Worm (Caenorhabditis elegans) whole organism, L4 larva: ENCODE data around the gene ceh-93.

Experiments used
- D1046.2 ChIP-seq: fragments of 200-800 bp; sonication (Bioruptor generic); IDR thresholded peaks from 2 replicates; pipeline ENCODE4 v1.3.6; 2022; ENCODE audit warnings: missing genetic modification characterization, missing compliant biosample characterization
- F10B5.3 ChIP-seq: sonication (generic microtip); optimal IDR thresholded peaks from 2 replicates; lab custom pipeline; 2016; ENCODE audit warnings: mild to moderate bottlenecking, missing genetic modification characterization, missing compliant biosample characterization
- F37D6.2 ChIP-seq: sonication (generic microtip); optimal IDR thresholded peaks from 2 replicates; lab custom pipeline; 2016; ENCODE audit warnings: mild to moderate bottlenecking, missing genetic modification characterization, missing compliant biosample characterization
- F44E2.7 ChIP-seq: fragments of 200-800 bp; sonication (Bioruptor generic); IDR thresholded peaks from 2 replicates; pipeline ENCODE4 v2.1.2; 2022; ENCODE audit warnings: missing genetic modification characterization, missing compliant biosample characterization
- F49E8.2 ChIP-seq: sonication (generic microtip); optimal IDR thresholded peaks from 2 replicates; lab custom pipeline; 2016; ENCODE audit warnings: missing compliant biosample characterization, mild to moderate bottlenecking, missing genetic modification characterization, borderline replicate concordance
- T20F7.1 ChIP-seq: fragments of 200-800 bp; sonication (Bioruptor generic); optimal IDR thresholded peaks from 2 replicates; lab custom pipeline; 2018; ENCODE audit warnings: mild to moderate bottlenecking, missing genetic modification characterization, missing compliant biosample characterization
- T26A8.4 ChIP-seq: fragments of 200-800 bp; sonication (Bioruptor generic); IDR thresholded peaks from 2 replicates; pipeline ENCODE4 v1.3.6; 2022; ENCODE audit warnings: missing genetic modification characterization, missing compliant biosample characterization
- Y105C5A.15 ChIP-seq: fragments of 200-800 bp; sonication (Bioruptor generic); IDR thresholded peaks from 2 replicates; pipeline ENCODE4 v1.3.6; 2022; ENCODE audit warnings: missing genetic modification characterization, missing compliant biosample characterization
- Y5F2A.4 ChIP-seq: fragments of 200-800 bp; sonication (Bioruptor generic); optimal IDR thresholded peaks from 2 replicates; lab custom pipeline; 2018; ENCODE audit warnings: mild to moderate bottlenecking, missing genetic modification characterization, missing compliant biosample characterization
- ama-1 ChIP-seq: fragments of 150-350 bp; optimal IDR thresholded peaks from 2 replicates; lab custom pipeline; 2014; ENCODE audit warnings: inconsistent platforms, mixed read lengths
- arid-1 ChIP-seq: fragments of 200-800 bp; sonication (Bioruptor generic); conservative IDR thresholded peaks from 2 replicates; pipeline ENCODE4 v1.3.6; 2022; ENCODE audit warnings: missing genetic modification reagents, missing genetic modification characterization, missing compliant biosample characterization
- ceh-20 ChIP-seq: fragments of 200-800 bp; sonication (Bioruptor generic); IDR thresholded peaks from 2 replicates; pipeline ENCODE4 v1.3.6; 2022; ENCODE audit warnings: missing genetic modification reagents, missing genetic modification characterization, missing compliant biosample characterization
- ceh-32 ChIP-seq: sonication (generic microtip); optimal IDR thresholded peaks from 2 replicates; lab custom pipeline; 2016; ENCODE audit warnings: mild to moderate bottlenecking, missing genetic modification characterization, missing compliant biosample characterization; ENCODE audit not compliant: poor library complexity
- ceh-62 ChIP-seq: sonication (generic microtip); optimal IDR thresholded peaks from 2 replicates; lab custom pipeline; 2017; ENCODE audit warnings: missing biosample characterization, missing genetic modification characterization
- ctbp-1 ChIP-seq: fragments of 200-800 bp; sonication (Bioruptor generic); IDR thresholded peaks from 2 replicates; pipeline ENCODE4 v1.3.6; 2022; ENCODE audit warnings: missing genetic modification reagents, missing genetic modification characterization, missing compliant biosample characterization
- daf-12 ChIP-seq: fragments of 150-350 bp; optimal IDR thresholded peaks from 2 replicates; lab custom pipeline; 2014; ENCODE audit warnings: missing biosample characterization, missing genetic modification reagents, missing genetic modification characterization
- daf-16 ChIP-seq, 3 experiments: sonication (generic microtip); optimal IDR thresholded peaks; 2 replicates each; lab custom pipeline; 2016 to 2017; ENCODE audit warnings: missing genetic modification characterization in 3 of 3, missing genetic modification reagents in 3 of 3, mild to moderate bottlenecking in 2 of 3, missing compliant biosample characterization in 2 of 3, missing biosample characterization in 1 of 3, moderate library complexity in 1 of 3
- daf-19 ChIP-seq: fragments of 200-800 bp; sonication (Bioruptor generic); conservative IDR thresholded peaks from 2 replicates; pipeline ENCODE4 v1.3.6; 2022; ENCODE audit warnings: missing genetic modification characterization, missing compliant biosample characterization
- daf-8 ChIP-seq: fragments of 200-800 bp; sonication (Bioruptor generic); IDR thresholded peaks from 2 replicates; pipeline ENCODE4 v1.3.6; 2022; ENCODE audit warnings: missing genetic modification characterization, missing compliant biosample characterization
- duxl-1 ChIP-seq: sonication (generic microtip); optimal IDR thresholded peaks from 2 replicates; lab custom pipeline; 2016; ENCODE audit warnings: mild to moderate bottlenecking, missing genetic modification characterization, moderate library complexity, missing compliant biosample characterization; ENCODE audit not compliant: poor library complexity
- egl-27 ChIP-seq: sonication (generic microtip); optimal IDR thresholded peaks from 3 replicates; lab custom pipeline; 2017; ENCODE audit warnings: missing biosample characterization, missing genetic modification reagents, missing genetic modification characterization
- egl-43 ChIP-seq: fragments of 200-800 bp; sonication (Bioruptor generic); IDR thresholded peaks from 2 replicates; pipeline ENCODE4 v1.3.6; 2022; ENCODE audit warnings: missing genetic modification reagents, missing genetic modification characterization, missing compliant biosample characterization
- gei-8 ChIP-seq: fragments of 200-800 bp; sonication (Bioruptor generic); optimal IDR thresholded peaks from 2 replicates; lab custom pipeline; 2018; ENCODE audit warnings: mild to moderate bottlenecking, missing genetic modification characterization, missing compliant biosample characterization
- hlh-11 ChIP-seq: fragments of 200-800 bp; sonication (Bioruptor generic); optimal IDR thresholded peaks from 2 replicates; lab custom pipeline; 2018; ENCODE audit warnings: mild to moderate bottlenecking, missing genetic modification characterization, missing compliant biosample characterization
- hmg-1.1 ChIP-seq: fragments of 200-800 bp; sonication (Bioruptor generic); IDR thresholded peaks from 2 replicates; pipeline ENCODE4 v1.3.6; 2022; ENCODE audit warnings: missing genetic modification reagents, missing genetic modification characterization, missing compliant biosample characterization
- lim-7 ChIP-seq: fragments of 200-800 bp; sonication (Bioruptor generic); IDR thresholded peaks from 2 replicates; pipeline ENCODE4 v1.3.6; 2022; ENCODE audit warnings: missing genetic modification characterization, missing compliant biosample characterization
- lin-13 ChIP-seq: fragments of 150-350 bp; optimal IDR thresholded peaks from 2 replicates; lab custom pipeline; 2014; ENCODE audit warnings: missing biosample characterization, missing genetic modification reagents, missing genetic modification characterization
- lin-15B ChIP-seq: fragments of 150-350 bp; sonication (generic microtip); optimal IDR thresholded peaks from 3 replicates; lab custom pipeline; 2014; ENCODE audit warnings: missing biosample characterization, missing genetic modification characterization
- lir-3 ChIP-seq: sonication (generic microtip); optimal IDR thresholded peaks from 2 replicates; lab custom pipeline; 2016; ENCODE audit warnings: mild to moderate bottlenecking, missing genetic modification characterization, missing compliant biosample characterization
- madf-9 ChIP-seq: fragments of 200-800 bp; sonication (Bioruptor generic); conservative IDR thresholded peaks from 2 replicates; pipeline ENCODE4 v1.3.6; 2022; ENCODE audit warnings: missing genetic modification reagents, missing genetic modification characterization, missing compliant biosample characterization
- mdl-1 ChIP-seq, 2 experiments: fragments of 150-350 bp in 1 of 2; sonication (generic microtip) in 1 of 2; optimal IDR thresholded peaks; 2 replicates each; lab custom pipeline; 2014 to 2017; ENCODE audit warnings: missing biosample characterization in 2 of 2, missing genetic modification characterization in 2 of 2
- mxl-2 ChIP-seq: fragments of 200-800 bp; sonication (Bioruptor generic); conservative IDR thresholded peaks from 2 replicates; pipeline ENCODE4 v1.3.6; 2022; ENCODE audit warnings: missing genetic modification reagents, missing genetic modification characterization, missing compliant biosample characterization
- nhr-102 ChIP-seq: sonication (generic microtip); optimal IDR thresholded peaks from 2 replicates; lab custom pipeline; 2016; ENCODE audit warnings: mild to moderate bottlenecking, missing genetic modification characterization, moderate library complexity, missing compliant biosample characterization
- nhr-237 ChIP-seq: sonication (generic microtip); optimal IDR thresholded peaks from 2 replicates; lab custom pipeline; 2017; ENCODE audit warnings: missing biosample characterization, missing genetic modification characterization
- nhr-25 ChIP-seq: sonication (generic microtip); optimal IDR thresholded peaks from 2 replicates; lab custom pipeline; 2017; ENCODE audit warnings: missing genetic modification characterization, mild to moderate bottlenecking, missing compliant biosample characterization, antibody characterized with exemption, moderate library complexity, borderline replicate concordance; ENCODE audit not compliant: insufficient read depth
- nhr-28 ChIP-seq: fragments of 150-350 bp; optimal IDR thresholded peaks from 2 replicates; lab custom pipeline; 2014; ENCODE audit warnings: missing biosample characterization, missing genetic modification characterization
- nhr-41 ChIP-seq: fragments of 200-800 bp; sonication (Bioruptor generic); IDR thresholded peaks from 2 replicates; pipeline ENCODE4 v1.3.6; 2022; ENCODE audit warnings: missing genetic modification reagents, missing genetic modification characterization, missing compliant biosample characterization
- nhr-76 ChIP-seq: fragments of 150-350 bp; optimal IDR thresholded peaks from 2 replicates; lab custom pipeline; 2014; ENCODE audit warnings: missing biosample characterization, missing genetic modification characterization
- nhr-77 ChIP-seq: fragments of 150-350 bp; optimal IDR thresholded peaks from 2 replicates; lab custom pipeline; 2014; ENCODE audit warnings: missing biosample characterization, missing genetic modification characterization
- pha-4 ChIP-seq, 2 experiments: fragments of 150-350 bp in 1 of 2; fragments of 200-800 bp in 1 of 2; sonication (Bioruptor generic) in 1 of 2; IDR thresholded peaks in 1 of 2; optimal IDR thresholded peaks in 1 of 2; 2 replicates each; pipeline versions ENCODE4 v1.3.6 to Lab custom; 2014 to 2022; ENCODE audit warnings: missing genetic modification characterization in 2 of 2, missing genetic modification reagents in 2 of 2, missing biosample characterization in 1 of 2, missing compliant biosample characterization in 1 of 2
- php-3 ChIP-seq: fragments of 200-800 bp; sonication (Bioruptor generic); IDR thresholded peaks from 2 replicates; pipeline ENCODE4 v1.3.6; 2022; ENCODE audit warnings: missing genetic modification reagents, missing genetic modification characterization, missing compliant biosample characterization
- pqm-1 ChIP-seq: sonication (generic microtip); optimal IDR thresholded peaks from 2 replicates; lab custom pipeline; 2017; ENCODE audit warnings: missing biosample characterization, missing genetic modification characterization
- saeg-2 ChIP-seq: fragments of 200-800 bp; sonication (Bioruptor generic); IDR thresholded peaks from 2 replicates; pipeline ENCODE4 v1.3.6; 2022; ENCODE audit warnings: missing genetic modification reagents, missing genetic modification characterization, missing compliant biosample characterization
- set-16 ChIP-seq: fragments of 200-800 bp; sonication (Bioruptor generic); IDR thresholded peaks from 2 replicates; pipeline ENCODE4 v1.3.6; 2022; ENCODE audit warnings: missing genetic modification reagents, missing genetic modification characterization, missing compliant biosample characterization
- tra-1 ChIP-seq: fragments of 200-800 bp; sonication (Bioruptor generic); IDR thresholded peaks from 2 replicates; pipeline ENCODE4 v1.3.6; 2022; ENCODE audit warnings: missing genetic modification reagents, missing genetic modification characterization, missing compliant biosample characterization
- zfp-3 ChIP-seq: fragments of 200-800 bp; sonication (Bioruptor generic); conservative IDR thresholded peaks from 2 replicates; pipeline ENCODE4 v1.3.6; 2022; ENCODE audit warnings: missing genetic modification reagents, missing genetic modification characterization, missing compliant biosample characterization
- ztf-11 ChIP-seq: fragments of 150-350 bp; optimal IDR thresholded peaks from 2 replicates; lab custom pipeline; 2014; ENCODE audit warnings: missing biosample characterization, missing genetic modification characterization

Gene ceh-93

DNA sequence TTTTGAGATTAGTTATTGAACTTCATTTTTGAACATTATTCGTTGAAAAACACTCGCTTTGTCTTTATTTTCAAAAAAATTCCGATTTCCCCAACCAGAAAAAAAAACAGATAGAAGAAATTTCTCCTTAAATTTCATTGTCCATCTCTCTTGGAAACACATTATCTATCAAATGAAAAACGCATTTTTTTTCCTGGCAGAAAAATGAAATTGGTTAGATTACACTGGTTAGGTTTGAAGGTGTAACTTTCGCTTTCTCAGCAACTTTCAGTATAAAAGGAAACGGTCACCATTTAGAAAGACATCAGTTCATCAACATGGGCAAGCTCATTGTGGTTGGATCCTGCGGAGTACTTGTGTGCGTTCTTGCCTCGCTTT lies 32.8 kb upstream of the ceh-93 start, which contains the start of gene col-19:
Gene col-19 (plus strand): TSS at position 301 of the 378 bp plus-strand sequence.
- no peak for TF ChIP-seq nhr-102
- no peak for TF ChIP-seq nhr-25 (tag; lab: Kevin White, UChicago)
- no peak for TF ChIP-seq nhr-41
- TF ChIP-seq lim-7: no peak
- no peak for TF ChIP-seq zfp-3 (GFP tag; lab: Robert Waterston, UW)
- TF ChIP-seq set-16 (GFP tag; lab: Robert Waterston, UW): no peak

DNA sequence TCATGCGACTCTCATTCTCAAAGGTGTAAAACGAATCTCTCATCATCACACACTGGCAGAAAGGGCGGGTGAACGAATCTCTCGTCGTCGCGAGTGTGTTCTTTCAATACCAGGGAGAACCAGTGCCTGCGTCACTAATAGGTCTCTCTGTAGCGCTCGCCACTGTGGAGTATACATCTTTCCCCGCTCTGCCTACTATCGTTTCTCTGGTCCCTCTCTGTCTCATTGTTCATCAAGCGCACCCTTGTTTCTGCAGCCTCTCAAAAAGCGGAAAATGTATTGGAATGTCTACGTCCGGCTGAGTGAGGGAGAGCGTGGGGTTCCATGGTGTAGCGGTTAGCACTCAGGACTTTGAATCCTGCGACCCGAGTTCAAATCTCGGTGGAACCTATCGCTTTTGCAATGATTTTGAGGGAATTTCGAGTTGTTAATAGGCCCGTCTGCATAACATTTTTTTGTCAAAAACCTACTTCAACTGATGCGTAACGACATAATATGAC lies 21.5 kb upstream of the ceh-93 start:
- no peak for TF ChIP-seq ama-1
- peak; percentile 77 for TF ChIP-seq php-3 (GFP tag; lab: Robert Waterston, UW)
- peak; percentile 98 for TF ChIP-seq hmg-1.1 (GFP tag; lab: Robert Waterston, UW)
- peak; percentile 96 for TF ChIP-seq T26A8.4 (GFP tag; lab: Robert Waterston, UW)
- no peak; the same call in 1 of the 2 replicates for TF ChIP-seq set-16 (GFP tag; lab: Robert Waterston, UW)
- no peak for TF ChIP-seq Y5F2A.4 (GFP tag; lab: Kevin White, UChicago)
- TF ChIP-seq madf-9: peak; percentile 61; the same call in 1 of the 2 replicates
- peak; percentile 77 to 88 for TF ChIP-seq daf-16 (GFP tag; optimal IDR thresholded peaks at IDR 0.05; lab: Kevin White, UChicago)
- peak; percentile 91 for TF ChIP-seq daf-16 (tag; optimal IDR thresholded peaks at IDR 0.05; lab: Kevin White, UChicago)
- TF ChIP-seq Y105C5A.15 (GFP tag; lab: Robert Waterston, UW): no peak
- TF ChIP-seq F37D6.2 (tag; lab: Kevin White, UChicago): peak; percentile 94
- TF ChIP-seq F49E8.2 (tag; lab: Kevin White, UChicago): peak; percentile 45
- no peak for TF ChIP-seq mxl-2
- no peak for TF ChIP-seq lin-15B (tag; lab: Kevin White, UChicago)
- TF ChIP-seq egl-27 (tag; lab: Kevin White, UChicago): no peak
- TF ChIP-seq lir-3 (tag; lab: Kevin White, UChicago): peak; percentile 84
- peak; percentile 89 for TF ChIP-seq hlh-11 (tag; lab: Kevin White, UChicago)
- peak; percentile 92 for TF ChIP-seq duxl-1 (tag; lab: Kevin White, UChicago)
- TF ChIP-seq ctbp-1 (GFP tag; lab: Robert Waterston, UW): peak; percentile 87
- peak; percentile 86 for TF ChIP-seq pha-4 (GFP tag; IDR thresholded peaks at IDR 0.05; lab: Robert Waterston, UW)
- TF ChIP-seq pha-4 (tag; optimal IDR thresholded peaks at IDR 0.05; lab: Kevin White, UChicago): peak; percentile 44
- TF ChIP-seq ceh-20: peak; percentile 79
- peak; percentile 84 for TF ChIP-seq zfp-3 (GFP tag; lab: Robert Waterston, UW)
- peak; percentile 88 for TF ChIP-seq F10B5.3
- no peak for TF ChIP-seq F44E2.7 (GFP tag; lab: Robert Waterston, UW)
- no peak for TF ChIP-seq pqm-1 (tag; lab: Kevin White, UChicago)
- TF ChIP-seq nhr-77 (tag; lab: Kevin White, UChicago): peak; percentile 95
- peak; percentile 89 for TF ChIP-seq D1046.2 (GFP tag; lab: Robert Waterston, UW)
- TF ChIP-seq daf-19: peak; percentile 70
- peak; percentile 85 for TF ChIP-seq T20F7.1
- TF ChIP-seq ceh-62: no peak
- TF ChIP-seq lin-13 (GFP tag; lab: Kevin White, UChicago): peak; percentile 72
- TF ChIP-seq gei-8: peak; percentile 75
- no peak for TF ChIP-seq daf-12 (tag; lab: Kevin White, UChicago)
- TF ChIP-seq saeg-2 (GFP tag; lab: Robert Waterston, UW): no peak
- peak; percentile 56 to 90 for TF ChIP-seq mdl-1 (tag; optimal IDR thresholded peaks at IDR 0.05; lab: Kevin White, UChicago)
- peak; percentile 96 for TF ChIP-seq nhr-102
- TF ChIP-seq ztf-11 (tag; lab: Kevin White, UChicago): no peak
- TF ChIP-seq egl-43 (GFP tag; lab: Robert Waterston, UW): peak; percentile 95
- no peak for TF ChIP-seq daf-8 (GFP tag; lab: Robert Waterston, UW)
- TF ChIP-seq tra-1 (GFP tag; lab: Robert Waterston, UW): peak; percentile 79
- TF ChIP-seq ceh-32: peak; percentile 76
- peak; percentile 84 for TF ChIP-seq nhr-28
- peak; percentile 31; the same call in 1 of the 2 replicates for TF ChIP-seq arid-1 (GFP tag; lab: Robert Waterston, UW)
- peak; percentile 45 for TF ChIP-seq nhr-237 (tag; lab: Kevin White, UChicago)
- no peak for TF ChIP-seq nhr-76
